Fruit fly (Drosophila melanogaster): Measurements from ENCODE around the gene to.

Gene to

DNA sequence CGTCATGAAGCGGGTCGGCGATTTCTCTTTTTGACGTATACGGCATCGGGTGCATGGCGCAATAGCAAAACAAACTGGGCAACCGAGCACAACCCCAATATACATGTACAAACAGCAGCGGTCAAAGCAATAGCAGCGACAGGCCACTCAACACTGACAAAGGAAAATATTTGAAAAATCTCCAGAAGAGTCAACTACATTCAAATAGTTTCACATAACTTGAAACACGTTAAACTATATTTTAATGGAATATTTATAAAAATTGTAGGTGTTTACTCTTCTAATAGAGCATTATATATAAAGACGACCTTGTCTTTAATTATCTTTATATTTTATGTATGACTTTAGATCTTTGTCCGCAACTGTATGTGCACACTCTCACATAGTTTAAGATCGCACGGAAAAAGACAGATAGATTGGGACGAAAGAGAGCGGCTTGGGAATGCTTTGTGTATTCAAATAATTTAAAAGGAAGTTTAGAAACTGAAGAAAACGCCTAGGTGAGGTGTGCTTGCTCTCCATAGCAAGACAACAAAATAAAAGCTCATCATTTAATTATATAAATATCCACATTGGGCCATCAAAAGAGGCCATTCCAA is 32.5 kb upstream of the to start (continued):
- TF ChIP-seq CG4730 (GFP tag; IDR thresholded peaks at IDR 0.05) (peak; percentile 32; the same call in 1 of the 2 replicates), tio (GFP tag; optimal IDR thresholded peaks at IDR 0.05) (peak; percentile 71), CG3838 (GFP tag; optimal IDR thresholded peaks at IDR 0.05) (no peak), crc (GFP tag; optimal IDR thresholded peaks at IDR 0.05) (no peak), Nf-YC (tag; optimal IDR thresholded peaks at IDR 0.05) (peak; percentile 41), CG12769 (tag; optimal IDR thresholded peaks at IDR 0.05) (peak; percentile 27), sob (GFP tag; IDR thresholded peaks at IDR 0.05) (peak; percentile 66), caup (GFP tag; optimal IDR thresholded peaks at IDR 0.05; ENCODE audit: severe bottlenecking) (peak; percentile 64), Ets97D (GFP tag; optimal IDR thresholded peaks at IDR 0.05) (no peak), CG9817 (tag; optimal IDR thresholded peaks at IDR 0.05) (peak; percentile 62), disco-r (GFP tag; optimal IDR thresholded peaks at IDR 0.05) (no peak), ash1 (GFP tag; optimal IDR thresholded peaks at IDR 0.05) (no peak), CG13287 (GFP tag; IDR thresholded peaks at IDR 0.05; ENCODE audit: partially characterized antibody) (no peak), tin (GFP tag; optimal IDR thresholded peaks at IDR 0.05) (peak; percentile 65), insv (GFP tag; optimal IDR thresholded peaks at IDR 0.05) (no peak), CG12299 (tag; optimal IDR thresholded peaks at IDR 0.05) (peak; percentile 54), z (GFP tag; IDR thresholded peaks at IDR 0.05) (no peak), CG2120 (GFP tag; optimal IDR thresholded peaks at IDR 0.05) (peak; percentile 55), HLH4C (GFP tag; IDR thresholded peaks at IDR 0.05; ENCODE audit: partially characterized antibody) (no peak), Scr (GFP tag; IDR thresholded peaks at IDR 0.05; ENCODE audit: partially characterized antibody) (no peak), Atf6 (GFP tag; IDR thresholded peaks at IDR 0.05) (peak; percentile 73), unpg (GFP tag; optimal IDR thresholded peaks at IDR 0.05) (peak; percentile 86), pfk (GFP tag; optimal IDR thresholded peaks at IDR 0.05) (no peak), Optix (GFP tag; IDR thresholded peaks at IDR 0.05) (peak; percentile 38; the same call in 1 of the 3 replicates), CG31365 (tag; optimal IDR thresholded peaks at IDR 0.05) (no peak), Adf1 (GFP tag; IDR thresholded peaks at IDR 0.05) (no peak), CG7556 (GFP tag; optimal IDR thresholded peaks at IDR 0.05) (peak; percentile 74), Awh (GFP tag; IDR thresholded peaks at IDR 0.05) (peak; percentile 70), CkIIα-i1 (GFP tag; IDR thresholded peaks at IDR 0.05) (no peak), CG11085 (GFP tag; IDR thresholded peaks at IDR 0.05) (no peak), NFAT (GFP tag; IDR thresholded peaks at IDR 0.05) (no peak), stc (GFP tag; IDR thresholded peaks at IDR 0.05) (peak; percentile 83), ranshi (GFP tag; IDR thresholded peaks at IDR 0.05) (peak; percentile 76), HmgZ (tag; optimal IDR thresholded peaks at IDR 0.05) (peak; percentile 62), E2f2 (GFP tag; IDR thresholded peaks at IDR 0.05) (peak; percentile 17; the same call in 1 of the 2 replicates), Rx (GFP tag; IDR thresholded peaks at IDR 0.05) (peak; percentile 64; the same call in 1 of the 2 replicates), Fer1 (GFP tag; optimal IDR thresholded peaks at IDR 0.05) (peak; percentile 78), lilli (GFP tag; optimal IDR thresholded peaks at IDR 0.05) (peak; percentile 66), bbx (GFP tag; IDR thresholded peaks at IDR 0.05; ENCODE audit: partially characterized antibody) (no peak), CG4707 (GFP tag; optimal IDR thresholded peaks at IDR 0.05) (peak; percentile 45), H15 (GFP tag; IDR thresholded peaks at IDR 0.05) (peak; percentile 58; the same call in 2 of the 3 replicates), chm (GFP tag; IDR thresholded peaks at IDR 0.05) (no peak; the same call in 1 of the 2 replicates), jing (GFP tag; optimal IDR thresholded peaks at IDR 0.05) (peak; percentile 53), fru (optimal IDR thresholded peaks at IDR 0.05) (no peak), ERR (GFP tag; optimal IDR thresholded peaks at IDR 0.05) (no peak), cwo (GFP tag; optimal IDR thresholded peaks at IDR 0.05) (peak; percentile 65), salm (tag; optimal IDR thresholded peaks at IDR 0.05) (peak; percentile 68), CG3726 (GFP tag; IDR thresholded peaks at IDR 0.05) (0 out of 3 replicates have a peak, but pooled peaks have one; percentile 61), Doc2 (GFP tag; IDR thresholded peaks at IDR 0.05) (no peak), CG30403 (GFP tag; optimal IDR thresholded peaks at IDR 0.05) (peak; percentile 78), slp2 (GFP tag; optimal IDR thresholded peaks at IDR 0.05) (peak; percentile 25)

Measured in whole organism, embryonic.